Fruit fly (Drosophila melanogaster) whole organism, prepupa: Measurements from ENCODE around the gene squ.

ENCODE experiments used
- CG10631 ChIP-seq: fragments of 200-800 bp; sonication (Bioruptor generic); optimal IDR thresholded peaks from 2 replicates; lab custom pipeline; 2016; ENCODE audit warnings: missing biosample characterization, missing genetic modification characterization
- CG10669 ChIP-seq: fragments of 200-800 bp; sonication (Bioruptor generic); optimal IDR thresholded peaks from 3 replicates; lab custom pipeline; 2018; ENCODE audit warnings: missing biosample characterization, mild to moderate bottlenecking, missing genetic modification characterization, moderate library complexity
- CG11294 ChIP-seq: fragments of 200-800 bp; sonication (Bioruptor generic); IDR thresholded peaks from 2 replicates; pipeline ENCODE4 v1.3.6; 2022; ENCODE audit warnings: missing biosample characterization, missing genetic modification characterization
- CG11762 ChIP-seq: fragments of 200-800 bp; sonication (Bioruptor generic); optimal IDR thresholded peaks from 3 replicates; lab custom pipeline; 2016; ENCODE audit warnings: missing biosample characterization, missing genetic modification characterization; ENCODE audit not compliant: insufficient read depth
- CG1621 ChIP-seq: fragments of 200-800 bp; sonication (Bioruptor generic); optimal IDR thresholded peaks from 3 replicates; lab custom pipeline; 2018; ENCODE audit warnings: missing biosample characterization, mild to moderate bottlenecking, missing genetic modification characterization
- CG16779 ChIP-seq: fragments of 200-800 bp; sonication (Bioruptor generic); optimal IDR thresholded peaks from 3 replicates; lab custom pipeline; 2017; ENCODE audit warnings: missing biosample characterization, mild to moderate bottlenecking, missing genetic modification characterization
- CG3032 ChIP-seq: fragments of 200-800 bp; optimal IDR thresholded peaks from 2 replicates; lab custom pipeline; 2019; ENCODE audit warnings: missing biosample characterization, mild to moderate bottlenecking, missing genetic modification characterization, moderate library complexity
- CG31627 ChIP-seq: fragments of 200-800 bp; sonication (Bioruptor generic); optimal IDR thresholded peaks from 3 replicates; lab custom pipeline; 2016; ENCODE audit warnings: missing biosample characterization, missing genetic modification characterization
- CG32006 ChIP-seq: fragments of 200-800 bp; sonication (Bioruptor generic); optimal IDR thresholded peaks from 3 replicates; lab custom pipeline; 2017; ENCODE audit warnings: missing biosample characterization, mild to moderate bottlenecking, missing genetic modification characterization
- CG34406 ChIP-seq: fragments of 200-800 bp; sonication (Bioruptor generic); optimal IDR thresholded peaks from 3 replicates; lab custom pipeline; 2016; ENCODE audit warnings: missing biosample characterization, missing genetic modification characterization
- CG3919 ChIP-seq: fragments of 200-800 bp; sonication (Bioruptor generic); optimal IDR thresholded peaks from 3 replicates; lab custom pipeline; 2016; ENCODE audit warnings: missing biosample characterization, missing genetic modification characterization
- CG6163 ChIP-seq: fragments of 200-800 bp; sonication (Bioruptor generic); IDR thresholded peaks from 3 replicates; pipeline ENCODE4 v1.3.6; 2022; ENCODE audit warnings: missing biosample characterization, missing genetic modification characterization
- CG6276 ChIP-seq: fragments of 200-800 bp; sonication (Bioruptor generic); optimal IDR thresholded peaks from 2 replicates; lab custom pipeline; 2017; ENCODE audit warnings: missing biosample characterization, mild to moderate bottlenecking, missing genetic modification characterization
- CG6792 ChIP-seq: fragments of 200-800 bp; sonication (Bioruptor generic); optimal IDR thresholded peaks from 3 replicates; lab custom pipeline; 2016; ENCODE audit warnings: missing biosample characterization, missing genetic modification characterization
- CG6808 ChIP-seq: fragments of 200-800 bp; sonication (Bioruptor generic); optimal IDR thresholded peaks from 3 replicates; lab custom pipeline; 2017; ENCODE audit warnings: missing biosample characterization, missing genetic modification characterization, mild to moderate bottlenecking, moderate library complexity, missing genetic modification reagents
- CG6854 ChIP-seq: fragments of 200-800 bp; sonication (Bioruptor generic); optimal IDR thresholded peaks from 2 replicates; lab custom pipeline; 2017; ENCODE audit warnings: missing biosample characterization, mild to moderate bottlenecking, missing genetic modification characterization
- CG7368 ChIP-seq: fragments of 200-800 bp; sonication (Bioruptor generic); optimal IDR thresholded peaks from 3 replicates; lab custom pipeline; 2016; ENCODE audit warnings: missing biosample characterization, missing genetic modification characterization
- CG8119 ChIP-seq: fragments of 200-800 bp; sonication (Bioruptor generic); IDR thresholded peaks from 3 replicates; pipeline ENCODE4 v1.3.6; 2022; ENCODE audit warnings: missing biosample characterization, missing genetic modification characterization
- CG8319 ChIP-seq: fragments of 200-800 bp; sonication (Bioruptor generic); optimal IDR thresholded peaks from 3 replicates; lab custom pipeline; 2016; ENCODE audit warnings: missing biosample characterization, missing genetic modification characterization
- CG8632 ChIP-seq: fragments of 200-800 bp; sonication (Bioruptor generic); optimal IDR thresholded peaks from 3 replicates; lab custom pipeline; 2016; ENCODE audit warnings: missing biosample characterization, missing genetic modification characterization
- CG9139 ChIP-seq: fragments of 200-800 bp; sonication (Bioruptor generic); optimal IDR thresholded peaks from 3 replicates; lab custom pipeline; 2017; ENCODE audit warnings: missing biosample characterization, mild to moderate bottlenecking, missing genetic modification characterization
- Eip78C ChIP-seq: fragments of 200-800 bp; sonication (Bioruptor generic); peaks from one replicate; lab custom pipeline; 2016; ENCODE audit warnings: missing biosample characterization, missing genetic modification characterization
- Eip93F ChIP-seq: fragments of 200-800 bp; sonication (Bioruptor generic); optimal IDR thresholded peaks from 2 replicates; lab custom pipeline; 2016; ENCODE audit warnings: missing biosample characterization, mild to moderate bottlenecking, missing genetic modification characterization
- Ets21C ChIP-seq: fragments of 200-800 bp; sonication (Bioruptor generic); optimal IDR thresholded peaks from 3 replicates; lab custom pipeline; 2016; ENCODE audit warnings: missing biosample characterization, missing genetic modification characterization
- Ets96B ChIP-seq: fragments of 200-800 bp; optimal IDR thresholded peaks from 2 replicates; lab custom pipeline; 2019; ENCODE audit warnings: missing biosample characterization, mild to moderate bottlenecking, missing genetic modification characterization, moderate library complexity
- Gug ChIP-seq: fragments of 200-800 bp; sonication (Bioruptor generic); IDR thresholded peaks from 2 replicates; pipeline ENCODE4 v1.3.6; 2022; ENCODE audit warnings: missing biosample characterization, missing genetic modification characterization
- Hr38 ChIP-seq: sonication (Bioruptor generic); optimal IDR thresholded peaks from 2 replicates; lab custom pipeline; 2016; ENCODE audit warnings: missing biosample characterization, missing genetic modification characterization
- Lpt ChIP-seq: fragments of 200-800 bp; sonication (Bioruptor generic); optimal IDR thresholded peaks from 3 replicates; lab custom pipeline; 2016; ENCODE audit warnings: missing biosample characterization, missing genetic modification characterization
- OdsH ChIP-seq: fragments of 200-800 bp; sonication (Bioruptor generic); optimal IDR thresholded peaks from 3 replicates; lab custom pipeline; 2016; ENCODE audit warnings: missing biosample characterization, missing genetic modification characterization
- Smox ChIP-seq: fragments of 200-800 bp; sonication (Bioruptor generic); optimal IDR thresholded peaks from 3 replicates; lab custom pipeline; 2016; ENCODE audit warnings: missing biosample characterization, missing genetic modification characterization
- Sox15 ChIP-seq: fragments of 200-800 bp; sonication (Bioruptor generic); optimal IDR thresholded peaks from 3 replicates; lab custom pipeline; 2016; ENCODE audit warnings: missing biosample characterization, missing genetic modification characterization
- achi ChIP-seq: fragments of 200-800 bp; sonication (Bioruptor generic); optimal IDR thresholded peaks from 3 replicates; lab custom pipeline; 2016; ENCODE audit warnings: missing biosample characterization, missing genetic modification characterization
- acj6 ChIP-seq: fragments of 200-800 bp; sonication (Bioruptor generic); optimal IDR thresholded peaks from 3 replicates; lab custom pipeline; 2016; ENCODE audit warnings: missing biosample characterization, missing genetic modification characterization
- dac ChIP-seq: fragments of 200-800 bp; sonication (Bioruptor generic); optimal IDR thresholded peaks from 2 replicates; lab custom pipeline; 2017; ENCODE audit warnings: missing biosample characterization, mild to moderate bottlenecking, missing genetic modification characterization
- eg ChIP-seq: fragments of 200-800 bp; sonication (Bioruptor generic); IDR thresholded peaks from 3 replicates; pipeline ENCODE4 v1.3.6; 2022; ENCODE audit warnings: missing biosample characterization, missing genetic modification characterization
- esn ChIP-seq: fragments of 200-800 bp; sonication (Bioruptor generic); optimal IDR thresholded peaks from 2 replicates; lab custom pipeline; 2016; ENCODE audit warnings: missing biosample characterization, mild to moderate bottlenecking, missing genetic modification characterization, moderate library complexity
- fd59A ChIP-seq: fragments of 200-800 bp; sonication (Bioruptor generic); optimal IDR thresholded peaks from 2 replicates; lab custom pipeline; 2017; ENCODE audit warnings: missing biosample characterization, mild to moderate bottlenecking, missing genetic modification characterization, missing genetic modification reagents
- fd85E ChIP-seq: fragments of 200-800 bp; sonication (Bioruptor generic); optimal IDR thresholded peaks from 3 replicates; lab custom pipeline; 2016; ENCODE audit warnings: missing biosample characterization, missing genetic modification characterization
- lz ChIP-seq: fragments of 200-800 bp; sonication (Bioruptor generic); optimal IDR thresholded peaks from 3 replicates; lab custom pipeline; 2016; ENCODE audit warnings: missing biosample characterization, missing genetic modification characterization
- net ChIP-seq: fragments of 200-800 bp; sonication (Bioruptor generic); optimal IDR thresholded peaks from 3 replicates; lab custom pipeline; 2016; ENCODE audit warnings: missing biosample characterization, missing genetic modification characterization
- salr ChIP-seq, 2 experiments: fragments of 200-800 bp; sonication (Bioruptor generic); optimal IDR thresholded peaks; 3 replicates each; lab custom pipeline; 2016 to 2018; ENCODE audit warnings: missing biosample characterization in 2 of 2, missing genetic modification characterization in 2 of 2, mild to moderate bottlenecking in 1 of 2
- spab ChIP-seq: fragments of 200-800 bp; sonication (Bioruptor generic); optimal IDR thresholded peaks from 2 replicates; lab custom pipeline; 2017; ENCODE audit warnings: missing biosample characterization, mild to moderate bottlenecking, missing genetic modification characterization, missing genetic modification reagents
- svp ChIP-seq: fragments of 200-800 bp; sonication (Bioruptor generic); peaks from one replicate; lab custom pipeline; 2016; ENCODE audit warnings: missing biosample characterization, missing genetic modification characterization
- vri ChIP-seq: fragments of 200-800 bp; sonication (Bioruptor generic); optimal IDR thresholded peaks from 3 replicates; lab custom pipeline; 2016; ENCODE audit warnings: missing biosample characterization, mild to moderate bottlenecking, missing genetic modification characterization

The squ gene

dm6 chr2L:16683958-16684877 lies 4.4 kb downstream of the squ start, which contains the start of gene CG31807 (continued):
- peak; percentile 96 for TF ChIP-seq CG10669 (GFP tag; lab: Kevin White, UChicago)
- peak; percentile 98 for TF ChIP-seq CG8119 (GFP tag; lab: Robert Waterston, UW)
- TF ChIP-seq Ets21C (GFP tag; lab: Kevin White, UChicago), result peak; percentile 87
- TF ChIP-seq CG8632 (GFP tag; lab: Kevin White, UChicago), result peak; percentile 97
- peak; percentile 94 for TF ChIP-seq Lpt (GFP tag; lab: Kevin White, UChicago)
- peak; percentile 95 for TF ChIP-seq CG16779
- TF ChIP-seq vri (GFP tag; lab: Kevin White, UChicago), result peak; percentile 85
- peak; percentile 96 for TF ChIP-seq net (GFP tag; lab: Kevin White, UChicago)
- TF ChIP-seq CG6854, result peak; percentile 63
- TF ChIP-seq CG7368 (GFP tag; lab: Kevin White, UChicago), result peak; percentile 90
- TF ChIP-seq CG11762 (GFP tag; lab: Kevin White, UChicago), result peak; percentile 95
- peak; percentile 61 for TF ChIP-seq Eip93F (GFP tag; lab: Kevin White, UChicago)
- peak; percentile 94 for TF ChIP-seq CG9139 (GFP tag; lab: Kevin White, UChicago)
- peak; percentile 96 for TF ChIP-seq OdsH (GFP tag; lab: Kevin White, UChicago)
- peak; percentile 85 for TF ChIP-seq fd85E (GFP tag; lab: Kevin White, UChicago)
- peak; percentile 92 for TF ChIP-seq lz (GFP tag; lab: Kevin White, UChicago)
- TF ChIP-seq CG6163 (GFP tag; lab: Robert Waterston, UW), result peak; percentile 92
- TF ChIP-seq Smox, result peak; percentile 90
- peak; percentile 96 for TF ChIP-seq fd59A (GFP tag; lab: Kevin White, UChicago)
- peak; percentile 86 to 95 for TF ChIP-seq salr (GFP tag; optimal IDR thresholded peaks at IDR 0.05; lab: Kevin White, UChicago)
- TF ChIP-seq Eip78C (GFP tag; lab: Kevin White, UChicago), result peak; percentile 100
- TF ChIP-seq CG1621 (tag; lab: Kevin White, UChicago), result peak; percentile 95
- peak; percentile 94 for TF ChIP-seq svp
- TF ChIP-seq CG3919 (GFP tag; lab: Kevin White, UChicago), result peak; percentile 97
- peak; percentile 68 for TF ChIP-seq eg (GFP tag; lab: Robert Waterston, UW)

dm6 chr2L:16684908-16685611 lies 5.2 kb downstream of the squ start:
- TF ChIP-seq Hr38 (no peak), spab (GFP tag; lab: Kevin White, UChicago) (peak; percentile 76), CG6854 (peak; percentile 9), vri (GFP tag; lab: Kevin White, UChicago) (peak; percentile 0), lz (GFP tag; lab: Kevin White, UChicago) (peak; percentile 21), esn (peak; percentile 74), Eip93F (GFP tag; lab: Kevin White, UChicago) (no peak), CG10631 (GFP tag; lab: Kevin White, UChicago) (peak; percentile 86), CG9139 (GFP tag; lab: Kevin White, UChicago) (peak; percentile 48), CG16779 (peak; percentile 73), Ets96B (peak; percentile 85), CG31627 (GFP tag; lab: Kevin White, UChicago) (no peak), Sox15 (GFP tag; lab: Kevin White, UChicago) (peak; percentile 65), CG1621 (tag; lab: Kevin White, UChicago) (peak; percentile 5), net (GFP tag; lab: Kevin White, UChicago) (peak; percentile 85), achi (GFP tag; lab: Kevin White, UChicago) (peak; percentile 85), CG10669 (GFP tag; lab: Kevin White, UChicago) (peak; percentile 60), CG8319 (GFP tag; lab: Kevin White, UChicago) (peak; percentile 49), CG3032 (tag; lab: Kevin White, UChicago) (peak; percentile 89), CG34406 (GFP tag; lab: Kevin White, UChicago) (peak; percentile 83), acj6 (GFP tag; lab: Kevin White, UChicago) (peak; percentile 85), CG11294 (GFP tag; lab: Robert Waterston, UW) (peak; percentile 49), Gug (peak; percentile 43; the same call in 1 of the 2 replicates), CG6276 (GFP tag; lab: Kevin White, UChicago) (peak; percentile 79), fd85E (GFP tag; lab: Kevin White, UChicago) (peak; percentile 29), dac (no peak), OdsH (GFP tag; lab: Kevin White, UChicago) (peak; percentile 85), CG8119 (GFP tag; lab: Robert Waterston, UW) (peak; percentile 71; the same call in 2 of the 3 replicates), CG6792 (GFP tag; lab: Kevin White, UChicago) (peak; percentile 82), CG6808 (GFP tag; lab: Kevin White, UChicago) (peak; percentile 81), CG32006 (GFP tag; lab: Kevin White, UChicago) (peak; percentile 87), CG8632 (GFP tag; lab: Kevin White, UChicago) (peak; percentile 87)
